Fruit fly (Drosophila melanogaster) S2 (cell line): ENCODE data around the gene spn-D.

ENCODE experiments used
- CG8478 ChIP-seq: fragments of >200 bp; optimal IDR thresholded peaks from 2 replicates; lab custom pipeline; 2018
- CTCF ChIP-seq, 2 experiments: fragments of >200 bp; optimal IDR thresholded peaks; 2 replicates each; lab custom pipeline; 2018

DNA sequence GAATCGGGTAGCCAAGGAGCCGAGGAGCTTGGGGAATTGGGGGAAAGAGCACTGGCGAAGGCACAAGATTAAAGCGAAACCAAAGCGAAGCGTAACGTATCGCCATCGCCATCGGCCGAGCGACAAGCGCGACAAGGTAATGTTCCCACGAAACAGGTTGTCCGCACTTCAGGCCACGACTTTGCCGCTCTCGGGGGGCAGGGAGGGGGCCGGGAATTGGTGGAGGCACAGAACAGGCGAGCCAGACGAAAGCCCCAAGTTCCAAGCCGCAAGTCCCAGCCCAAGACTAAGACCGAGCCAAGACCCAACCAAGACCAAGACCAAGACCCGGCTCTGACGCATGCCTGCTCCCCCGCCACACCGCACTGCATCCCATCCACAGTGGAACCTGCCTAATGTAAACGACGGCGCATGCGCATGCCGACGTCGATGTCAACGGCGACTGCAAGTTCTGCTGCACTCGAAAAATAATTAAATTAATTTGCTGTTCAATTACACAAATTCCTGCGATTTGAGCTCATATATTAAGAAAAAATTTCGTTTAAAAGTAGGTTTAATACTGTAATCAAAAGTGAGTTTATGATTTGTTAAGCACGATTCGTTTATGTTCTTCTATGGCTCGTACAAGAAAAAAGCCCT is 20.5 kb downstream of the spn-D start:
- TF ChIP-seq CG8478 (lab: Kevin White, UChicago) (no peak), CTCF (optimal IDR thresholded peaks at IDR 0.05; lab: Kevin White, UChicago) (no peak)
